Worm (Caenorhabditis elegans) whole organism, mixed stage, embryonic: ENCODE data around the gene C07H6.2.

Source experiments
- ceh-83 ChIP-seq: fragments of 200-800 bp; sonication (Bioruptor generic); optimal IDR thresholded peaks from 2 replicates; lab custom pipeline; 2018; ENCODE audit warnings: mild to moderate bottlenecking, missing genetic modification characterization, missing compliant biosample characterization
- elt-1 ChIP-seq: sonication (generic microtip); optimal IDR thresholded peaks from 2 replicates; lab custom pipeline; 2017; ENCODE audit warnings: missing genetic modification characterization, mild to moderate bottlenecking, missing compliant biosample characterization, antibody characterized with exemption, moderate library complexity, borderline replicate concordance; ENCODE audit not compliant: insufficient read depth
- hlh-1 ChIP-seq: fragments of 150-350 bp; optimal IDR thresholded peaks from 2 replicates; lab custom pipeline; 2014; ENCODE audit warnings: missing biosample characterization, missing genetic modification reagents, missing genetic modification characterization
- lin-13 ChIP-seq: fragments of 150-350 bp; optimal IDR thresholded peaks from 2 replicates; lab custom pipeline; 2014; ENCODE audit warnings: missing biosample characterization, missing genetic modification characterization
- mab-5 ChIP-seq: fragments of 150-350 bp; optimal IDR thresholded peaks from 2 replicates; lab custom pipeline; 2014; ENCODE audit warnings: missing biosample characterization, missing genetic modification characterization
- nhr-237 ChIP-seq: fragments of 150-350 bp; optimal IDR thresholded peaks from 2 replicates; lab custom pipeline; 2014; ENCODE audit warnings: missing biosample characterization, missing genetic modification characterization
- nhr-28 ChIP-seq: fragments of 150-350 bp; optimal IDR thresholded peaks from 2 replicates; lab custom pipeline; 2014; ENCODE audit warnings: missing biosample characterization, missing genetic modification characterization
- pha-4 ChIP-seq: fragments of 150-350 bp; optimal IDR thresholded peaks from 2 replicates; lab custom pipeline; 2018; ENCODE audit warnings: missing biosample characterization, missing genetic modification reagents, missing genetic modification characterization
- sem-2 ChIP-seq: fragments of 200-800 bp; sonication (Bioruptor generic); optimal IDR thresholded peaks from 2 replicates; lab custom pipeline; 2018; ENCODE audit warnings: mild to moderate bottlenecking, missing genetic modification characterization, missing compliant biosample characterization
- unc-120 ChIP-seq: sonication (generic microtip); optimal IDR thresholded peaks from 2 replicates; lab custom pipeline; 2017; ENCODE audit warnings: missing genetic modification characterization, missing compliant biosample characterization; ENCODE audit not compliant: poor library complexity, severe bottlenecking
- unc-39 ChIP-seq: fragments of 150-350 bp; optimal IDR thresholded peaks from 2 replicates; lab custom pipeline; 2014; ENCODE audit warnings: missing biosample characterization, missing genetic modification characterization
- unc-62 ChIP-seq: fragments of 150-350 bp; optimal IDR thresholded peaks from 2 replicates; lab custom pipeline; 2014; ENCODE audit warnings: missing biosample characterization, missing genetic modification reagents, missing genetic modification characterization
- ztf-11 ChIP-seq: fragments of 150-350 bp; optimal IDR thresholded peaks from 2 replicates; lab custom pipeline; 2014; ENCODE audit warnings: missing biosample characterization, missing genetic modification characterization

ce11 chrIII:7555360-7555759 is 34.6 kb downstream of the C07H6.2 start, which contains the start of gene ceh-13:
- TF ChIP-seq unc-62 (no peak), ceh-83 (no peak), nhr-237 (tag; lab: Kevin White, UChicago) (no peak), sem-2 (GFP tag; lab: Kevin White, UChicago) (no peak), hlh-1 (tag; lab: Kevin White, UChicago) (no peak), elt-1 (tag; lab: Kevin White, UChicago) (no peak), nhr-28 (tag; lab: Kevin White, UChicago) (no peak), unc-39 (no peak), unc-120 (tag; lab: Kevin White, UChicago) (no peak), lin-13 (tag; lab: Kevin White, UChicago) (no peak), ztf-11 (tag; lab: Kevin White, UChicago) (no peak), mab-5 (tag; lab: Kevin White, UChicago) (no peak), pha-4 (no peak)
